Fruit fly (Drosophila melanogaster): Measurements from ENCODE around the gene CG4593.

CG4593 gene

DNA sequence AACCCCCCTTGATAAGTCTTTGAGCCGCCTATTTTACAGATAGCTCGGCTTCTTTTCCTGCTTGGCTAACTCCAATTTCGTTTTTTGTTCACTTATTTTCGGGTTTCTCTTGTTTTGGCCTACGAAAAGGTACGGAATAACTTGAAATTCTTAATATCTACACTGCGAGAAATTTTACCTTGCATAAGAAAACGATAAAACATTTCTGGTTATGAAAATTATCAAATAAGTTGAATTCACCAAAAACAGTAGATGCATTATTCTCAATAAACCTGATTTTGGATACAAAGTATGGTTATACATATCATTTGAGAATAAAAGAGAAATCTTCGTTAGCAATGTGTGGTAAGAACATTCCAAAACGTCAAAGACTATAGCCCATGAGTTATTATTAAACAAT, 31.6 kb upstream of the CG4593 start (continued):
- TF ChIP-seq Eip93F (GFP tag; optimal IDR thresholded peaks at IDR 0.05) (no peak), svp (GFP tag) (peak; percentile 77), acj6 (GFP tag; optimal IDR thresholded peaks at IDR 0.05) (peak; percentile 43), cyc (GFP tag; optimal IDR thresholded peaks at IDR 0.05) (peak; percentile 23), CG3919 (GFP tag; optimal IDR thresholded peaks at IDR 0.05) (no peak), topi (GFP tag; optimal IDR thresholded peaks at IDR 0.05) (peak; percentile 58), CG9139 (GFP tag; optimal IDR thresholded peaks at IDR 0.05) (no peak), Sox15 (GFP tag; optimal IDR thresholded peaks at IDR 0.05) (peak; percentile 3), Ets96B (tag; optimal IDR thresholded peaks at IDR 0.05) (peak; percentile 46), CG16779 (tag; optimal IDR thresholded peaks at IDR 0.05) (no peak), CG6276 (GFP tag; optimal IDR thresholded peaks at IDR 0.05) (no peak), CG15336 (GFP tag; IDR thresholded peaks at IDR 0.05) (no peak; the same call in 1 of the 2 replicates), dac (GFP tag; optimal IDR thresholded peaks at IDR 0.05) (no peak), CG10669 (GFP tag; optimal IDR thresholded peaks at IDR 0.05) (peak; percentile 44), Hr39 (GFP tag; optimal IDR thresholded peaks at IDR 0.05) (peak; percentile 49), CG6854 (GFP tag; optimal IDR thresholded peaks at IDR 0.05) (no peak), Ets21C (GFP tag; optimal IDR thresholded peaks at IDR 0.05) (peak; percentile 17), esn (GFP tag; optimal IDR thresholded peaks at IDR 0.05) (peak; percentile 64)

- no peak for TF ChIP-seq lz (GFP tag; optimal IDR thresholded peaks at IDR 0.05)
- TF ChIP-seq svp (GFP tag), result peak; percentile 65
- TF ChIP-seq CG32006 (GFP tag; optimal IDR thresholded peaks at IDR 0.05), result no peak
Measured at dm6 chrX:6982705-6983384, 30.8 kb upstream of the CG4593 start.

dm6 chrX:6983500-6984320, 30.0 kb upstream of the CG4593 start:
- TF ChIP-seq Gug (GFP tag; IDR thresholded peaks at IDR 0.05) (0 out of 2 replicates have a peak, but pooled peaks have one; percentile 27), net (GFP tag; optimal IDR thresholded peaks at IDR 0.05) (peak; percentile 42), Met (GFP tag; optimal IDR thresholded peaks at IDR 0.05) (peak; percentile 36), OdsH (GFP tag; optimal IDR thresholded peaks at IDR 0.05) (peak; percentile 51), pdm3 (GFP tag; optimal IDR thresholded peaks at IDR 0.05) (peak; percentile 14), Eip78C (GFP tag) (peak; percentile 87), CG1621 (tag; optimal IDR thresholded peaks at IDR 0.05) (no peak), vri (GFP tag; optimal IDR thresholded peaks at IDR 0.05) (no peak), Eip93F (GFP tag; optimal IDR thresholded peaks at IDR 0.05) (no peak), Ets21C (GFP tag; optimal IDR thresholded peaks at IDR 0.05) (no peak), Sox102F (GFP tag; optimal IDR thresholded peaks at IDR 0.05) (peak; percentile 39), CG8319 (GFP tag; optimal IDR thresholded peaks at IDR 0.05) (no peak), svp (GFP tag) (peak; percentile 80), topi (GFP tag; optimal IDR thresholded peaks at IDR 0.05) (peak; percentile 37), CG6792 (GFP tag; optimal IDR thresholded peaks at IDR 0.05) (peak; percentile 52), Lpt (GFP tag; optimal IDR thresholded peaks at IDR 0.05) (peak; percentile 27), dac (GFP tag; optimal IDR thresholded peaks at IDR 0.05) (no peak), Eip75B (GFP tag; optimal IDR thresholded peaks at IDR 0.05) (peak; percentile 29), CG8119 (GFP tag; IDR thresholded peaks at IDR 0.05) (peak; percentile 74), CG11902 (GFP tag; optimal IDR thresholded peaks at IDR 0.05) (no peak), spab (GFP tag; optimal IDR thresholded peaks at IDR 0.05) (peak; percentile 56), Hr38 (GFP tag; optimal IDR thresholded peaks at IDR 0.05) (no peak), Ets96B (tag; optimal IDR thresholded peaks at IDR 0.05) (peak; percentile 62), CG9139 (GFP tag; optimal IDR thresholded peaks at IDR 0.05) (peak; percentile 14), Hr39 (GFP tag; optimal IDR thresholded peaks at IDR 0.05) (no peak), CG16779 (tag; optimal IDR thresholded peaks at IDR 0.05) (peak; percentile 45), Blimp-1 (GFP tag; optimal IDR thresholded peaks at IDR 0.05) (peak; percentile 16), CG6163 (GFP tag; IDR thresholded peaks at IDR 0.05) (peak; percentile 79), fkh (GFP tag; optimal IDR thresholded peaks at IDR 0.05) (no peak), CG11294 (GFP tag; IDR thresholded peaks at IDR 0.05) (no peak), ss (GFP tag; optimal IDR thresholded peaks at IDR 0.05) (peak; percentile 87 to 88), achi (GFP tag; optimal IDR thresholded peaks at IDR 0.05) (peak; percentile 50), CG6276 (GFP tag; optimal IDR thresholded peaks at IDR 0.05) (no peak), salr (GFP tag; optimal IDR thresholded peaks at IDR 0.05) (peak; percentile 29 to 46), Hr4 (GFP tag; optimal IDR thresholded peaks at IDR 0.05) (no peak)

Data from whole organism, prepupa.